Worm (Caenorhabditis elegans) whole organism, early embryonic: ENCODE results near the gene ZC21.10.

Experiments
- aly-1 ChIP-seq: sonication (generic microtip); optimal IDR thresholded peaks from 2 replicates; lab custom pipeline; 2016; ENCODE audit warnings: missing genetic modification characterization, missing compliant biosample characterization
- ama-1 ChIP-seq: fragments of 150-350 bp; optimal IDR thresholded peaks from 2 replicates; lab custom pipeline; 2014
- ets-7 ChIP-seq: sonication (generic microtip); optimal IDR thresholded peaks from 2 replicates; lab custom pipeline; 2016; ENCODE audit warnings: missing genotype, missing genetic modification characterization, missing compliant biosample characterization
- hmbx-1 ChIP-seq: sonication (generic microtip); optimal IDR thresholded peaks from 2 replicates; lab custom pipeline; 2016; ENCODE audit warnings: mild to moderate bottlenecking, missing genetic modification characterization, missing compliant biosample characterization
- pes-1 ChIP-seq: fragments of 200-800 bp; sonication (Bioruptor generic); IDR thresholded peaks from 2 replicates; pipeline ENCODE4 v1.3.6; 2022; ENCODE audit warnings: missing genetic modification reagents, missing genetic modification characterization, missing compliant biosample characterization

ce11 chrIII:8580802-8581201 is 50.9 kb downstream of the ZC21.10 start, which contains the start of gene doxa-1:
- no peak for TF ChIP-seq aly-1 (tag; lab: Kevin White, UChicago)
- TF ChIP-seq ama-1 (lab: Kevin White, UChicago): no peak
- TF ChIP-seq hmbx-1: no peak
- no peak for TF ChIP-seq ets-7
- TF ChIP-seq pes-1 (GFP tag; lab: Robert Waterston, UW): no peak
